Worm (Caenorhabditis elegans): ENCODE results near the gene cutl-1.
"Not testable (repeated sequence)": the region's sequence is repeated elsewhere in the genome, so short reads cannot be mapped to it uniquely, and the experiment has no call there.

cutl-1 gene

DNA sequence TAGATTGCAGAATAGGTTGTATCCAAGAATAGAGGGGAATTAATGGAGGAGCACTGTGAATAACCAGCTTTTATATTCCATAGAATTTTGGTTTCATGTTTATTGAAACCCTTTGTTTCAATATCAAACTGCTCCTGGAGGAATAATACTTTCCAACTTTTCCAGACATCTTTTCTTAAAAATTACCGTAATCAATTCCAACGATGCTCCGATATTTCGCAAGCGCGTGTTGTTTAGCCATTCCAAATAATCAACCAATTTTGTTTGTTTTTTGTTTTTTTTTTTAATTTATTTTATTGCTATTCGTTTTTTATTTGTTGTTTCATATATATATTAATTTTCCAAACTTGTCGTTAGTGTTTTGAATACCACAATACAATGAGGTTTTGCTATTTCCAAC, at the start of gene cutl-1:
Gene cutl-1 (minus strand): TSS at position 83 of the 400 bp plus-strand sequence.
- TF ChIP-seq lsy-2 (tag; optimal IDR thresholded peaks at IDR 0.05) (peak; percentile 4), elt-3 (tag; optimal IDR thresholded peaks at IDR 0.05) (no peak), nhr-237 (tag; optimal IDR thresholded peaks at IDR 0.05) (no peak), blmp-1 (tag; optimal IDR thresholded peaks at IDR 0.05) (no peak), drap-1 (GFP tag; optimal IDR thresholded peaks at IDR 0.05) (no peak), lin-13 (tag; optimal IDR thresholded peaks at IDR 0.05) (no peak)

DNA sequence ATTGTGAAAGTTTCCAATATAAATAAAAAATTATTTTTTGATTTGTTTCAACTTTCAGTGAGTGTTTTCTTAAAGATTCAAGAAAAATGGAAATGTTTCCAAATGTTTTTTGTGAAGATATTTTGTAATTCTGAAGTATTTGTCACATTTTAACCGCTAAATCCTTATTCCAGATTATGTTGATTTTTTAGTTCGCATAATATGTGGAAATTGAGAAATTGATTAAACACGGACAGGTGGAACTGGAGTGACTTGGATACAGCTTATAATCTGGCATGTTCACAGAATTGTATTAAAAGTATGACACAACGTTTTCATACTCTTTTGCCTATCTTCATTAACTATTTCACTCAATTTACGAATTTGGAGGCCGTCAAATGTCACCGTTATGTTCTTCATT, 49.5 kb upstream of the cutl-1 start, which contains the start of gene lurp-3:
Gene lurp-3 (plus strand): TSS at position 301 of the 400 bp plus-strand sequence.
- no peak for TF ChIP-seq mep-1 (tag; optimal IDR thresholded peaks at IDR 0.05)
- TF ChIP-seq sem-2 (GFP tag; optimal IDR thresholded peaks at IDR 0.05), result no peak
- TF ChIP-seq sptf-1 (tag; optimal IDR thresholded peaks at IDR 0.05), result no peak
- TF ChIP-seq zip-8 (tag; optimal IDR thresholded peaks at IDR 0.05), result no peak
- TF ChIP-seq ceh-83 (GFP tag; optimal IDR thresholded peaks at IDR 0.05), result no peak
- no peak for TF ChIP-seq elt-3 (tag; optimal IDR thresholded peaks at IDR 0.05)
- TF ChIP-seq flh-1 (GFP tag; optimal IDR thresholded peaks at IDR 0.05), result no peak
- no peak for TF ChIP-seq mab-5 (tag; optimal IDR thresholded peaks at IDR 0.05)
- no peak for TF ChIP-seq hlh-1 (tag; optimal IDR thresholded peaks at IDR 0.05)
- no peak for TF ChIP-seq pha-4 (tag; optimal IDR thresholded peaks at IDR 0.05)
- no peak for TF ChIP-seq ceh-43 (GFP tag; optimal IDR thresholded peaks at IDR 0.05)
- TF ChIP-seq unc-39 (tag; optimal IDR thresholded peaks at IDR 0.05), result no peak
- no peak for TF ChIP-seq nhr-237 (tag; optimal IDR thresholded peaks at IDR 0.05)
- no peak for TF ChIP-seq drap-1 (GFP tag; optimal IDR thresholded peaks at IDR 0.05)
- TF ChIP-seq elt-1 (tag; optimal IDR thresholded peaks at IDR 0.05; ENCODE audit: borderline replicate concordance, insufficient read depth), result no peak
- TF ChIP-seq ztf-11 (tag; optimal IDR thresholded peaks at IDR 0.05), result no peak
- TF ChIP-seq blmp-1 (tag; optimal IDR thresholded peaks at IDR 0.05), result no peak
- TF ChIP-seq nhr-76 (tag; optimal IDR thresholded peaks at IDR 0.05), result no peak

DNA sequence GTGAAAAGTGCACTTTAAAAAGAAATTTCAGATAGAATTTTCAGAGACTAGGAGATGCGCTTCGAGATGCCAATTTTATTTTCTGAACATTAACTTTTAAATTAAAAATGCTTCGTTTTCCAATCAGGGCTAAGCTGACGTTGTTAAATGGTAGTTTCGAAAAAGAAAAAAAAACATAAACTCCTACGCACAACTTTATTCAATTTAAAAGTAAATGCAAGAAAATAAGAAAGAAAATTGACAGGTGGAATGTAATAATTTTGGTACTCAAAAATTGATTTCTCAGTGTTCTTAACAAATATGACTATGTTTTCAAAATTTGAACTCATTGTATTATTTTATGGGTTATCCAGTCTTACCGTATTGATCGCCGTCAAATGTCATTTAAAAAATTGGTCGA, 47.4 kb upstream of the cutl-1 start, which contains the start of gene lurp-2:
Gene lurp-2 (plus strand): TSS at position 301 of the 400 bp plus-strand sequence.
- TF ChIP-seq pha-4 (tag; optimal IDR thresholded peaks at IDR 0.05) (no peak), nhr-76 (tag; optimal IDR thresholded peaks at IDR 0.05) (no peak), nhr-12 (tag; optimal IDR thresholded peaks at IDR 0.05) (no peak), lin-13 (tag; optimal IDR thresholded peaks at IDR 0.05) (no peak), lin-32 (GFP tag; optimal IDR thresholded peaks at IDR 0.05) (no peak)

DNA sequence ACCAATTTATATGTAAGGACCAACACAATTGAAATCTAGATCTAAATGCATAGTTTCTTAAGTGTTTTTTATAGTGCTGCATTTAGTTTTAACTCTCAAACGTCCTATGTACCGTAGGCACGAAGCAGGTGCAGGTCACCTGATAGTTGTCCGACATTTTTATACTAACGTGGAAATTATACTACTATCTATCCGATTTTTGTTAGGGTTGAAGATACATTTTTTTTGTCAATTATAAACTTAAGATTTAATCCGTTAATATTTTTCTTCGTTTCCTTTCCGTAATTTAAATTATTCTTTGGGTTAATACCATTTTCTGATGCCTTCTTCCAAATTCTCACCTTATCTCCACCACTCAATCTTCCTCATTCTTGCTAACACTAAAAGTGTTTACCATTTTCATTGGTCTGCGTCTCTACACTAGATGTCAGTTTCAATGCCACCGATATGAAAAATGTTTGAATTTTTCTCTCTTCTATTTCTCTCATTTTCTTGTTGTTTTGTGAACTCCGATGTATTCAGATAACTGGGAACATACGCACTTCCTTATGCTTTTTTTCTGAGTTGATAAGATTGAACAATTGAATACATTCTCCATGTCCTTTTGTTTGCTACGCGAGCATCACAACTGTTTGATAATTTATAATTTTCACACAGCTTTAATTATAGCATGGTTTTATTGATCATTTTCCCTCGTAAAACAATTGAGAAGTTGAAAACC, 39.5 kb upstream of the cutl-1 start, which contains the start of gene Y2H9A.4:
Gene Y2H9A.4 (plus strand): TSS at position 671 of the 721 bp plus-strand sequence.
- TF ChIP-seq elt-1 (tag; optimal IDR thresholded peaks at IDR 0.05; ENCODE audit: borderline replicate concordance, insufficient read depth), result no peak
- TF ChIP-seq zip-8 (tag; optimal IDR thresholded peaks at IDR 0.05), result no peak
- TF ChIP-seq mab-5 (tag; optimal IDR thresholded peaks at IDR 0.05), result no peak
- no peak for TF ChIP-seq ztf-11 (tag; optimal IDR thresholded peaks at IDR 0.05)
- no peak for TF ChIP-seq ham-2 (GFP tag; optimal IDR thresholded peaks at IDR 0.05)
- TF ChIP-seq hlh-1 (tag; optimal IDR thresholded peaks at IDR 0.05), result no peak
- no peak for TF ChIP-seq ces-1 (GFP tag; optimal IDR thresholded peaks at IDR 0.05)
- TF ChIP-seq bed-3 (GFP tag; optimal IDR thresholded peaks at IDR 0.05), result no peak
- TF ChIP-seq drap-1 (GFP tag; optimal IDR thresholded peaks at IDR 0.05), result no peak
- no peak for TF ChIP-seq snpc-4 (tag; optimal IDR thresholded peaks at IDR 0.05)
- no peak for TF ChIP-seq tbx-8 (GFP tag; optimal IDR thresholded peaks at IDR 0.05)
- no peak for TF ChIP-seq nhr-28 (tag; optimal IDR thresholded peaks at IDR 0.05)
- TF ChIP-seq unc-62 (GFP tag; optimal IDR thresholded peaks at IDR 0.05), result no peak

DNA sequence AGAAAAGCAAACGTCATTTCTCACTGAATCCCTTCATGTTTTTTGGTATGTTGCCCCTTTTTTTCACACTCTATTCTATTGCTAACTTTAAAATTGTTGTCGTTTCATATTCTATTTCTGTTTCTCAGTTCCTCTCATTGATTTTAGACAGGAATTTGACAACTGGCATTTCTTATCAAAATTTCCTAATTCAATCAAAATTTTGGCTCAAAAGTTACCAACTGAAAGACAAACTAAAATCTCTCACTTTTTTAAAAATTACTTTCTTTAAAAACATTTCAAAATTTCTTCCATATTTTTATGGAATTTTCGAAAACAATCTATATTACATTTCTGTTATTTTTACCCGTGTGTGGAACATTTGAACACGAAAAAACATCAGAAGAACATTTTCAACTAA, 37.6 kb upstream of the cutl-1 start, which contains the start of gene Y2H9A.6:
Gene Y2H9A.6 (plus strand): TSS at position 301 of the 400 bp plus-strand sequence.
- not testable (repeated sequence) for TF ChIP-seq snpc-4 (tag; optimal IDR thresholded peaks at IDR 0.05); unc-62 (GFP tag; optimal IDR thresholded peaks at IDR 0.05); M03D4.4 (tag; optimal IDR thresholded peaks at IDR 0.05)

Measured in whole organism, mixed stage, embryonic.